Fruit fly (Drosophila melanogaster): ENCODE measurements around the gene CG2698.

Gene CG2698

DNA sequence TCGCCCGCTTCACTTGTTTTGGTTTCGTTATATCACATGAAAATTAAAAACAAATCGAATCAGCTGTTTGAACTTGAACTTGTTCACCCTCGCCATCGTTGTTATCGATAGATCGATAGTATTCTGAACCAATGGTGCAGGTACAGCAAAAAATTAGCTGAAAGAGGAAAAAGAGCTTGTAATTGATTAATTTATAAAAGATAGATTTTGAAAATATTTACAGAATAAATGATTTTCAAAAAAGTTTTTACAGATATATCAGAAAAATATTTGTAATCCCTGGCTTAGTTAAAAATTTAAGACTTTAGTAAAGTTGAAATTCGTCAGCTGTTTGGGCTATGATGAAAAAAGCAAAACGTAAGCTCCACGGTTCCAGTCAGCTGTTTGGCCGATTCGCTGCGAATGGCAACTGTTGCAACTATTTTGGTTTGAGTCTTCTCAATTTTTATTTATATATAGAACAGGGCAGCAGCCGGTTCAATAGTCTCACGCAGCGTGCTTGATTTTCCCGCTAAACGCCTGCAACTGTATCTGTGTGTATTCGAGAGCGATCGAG lies 31.6 kb downstream of the CG2698 start, which contains the start of the genes CG11035 and unc-45 (continued):
- TF ChIP-seq tll (GFP tag; optimal IDR thresholded peaks at IDR 0.05) (no peak), odd (GFP tag; optimal IDR thresholded peaks at IDR 0.05) (no peak), Dek (tag; optimal IDR thresholded peaks at IDR 0.05) (peak; percentile 22), CG10267 (tag; optimal IDR thresholded peaks at IDR 0.05) (peak; percentile 49), tup (GFP tag; optimal IDR thresholded peaks at IDR 0.05) (no peak), CG2129 (GFP tag; IDR thresholded peaks at IDR 0.05; ENCODE audit: partially characterized antibody) (peak; percentile 45; the same call in 1 of the 2 replicates), lola (GFP tag; optimal IDR thresholded peaks at IDR 0.05) (peak in 1 of 3 experiments; percentile 32), CG6791 (GFP tag; IDR thresholded peaks at IDR 0.05; ENCODE audit: partially characterized antibody) (peak; percentile 79), twi (tag; optimal IDR thresholded peaks at IDR 0.05) (peak; percentile 39), CoRest (tag; optimal IDR thresholded peaks at IDR 0.05) (peak; percentile 62), Gug (GFP tag; IDR thresholded peaks at IDR 0.05) (no peak), CG16815 (GFP tag; optimal IDR thresholded peaks at IDR 0.05) (no peak), mam (GFP tag; optimal IDR thresholded peaks at IDR 0.05) (peak; percentile 78), Ptx1 (GFP tag; IDR thresholded peaks at IDR 0.05) (peak; percentile 59), org-1 (GFP tag; optimal IDR thresholded peaks at IDR 0.05) (no peak), CG33213 (GFP tag; optimal IDR thresholded peaks at IDR 0.05) (peak; percentile 11), slp2 (GFP tag; optimal IDR thresholded peaks at IDR 0.05) (no peak), vvl (GFP tag; IDR thresholded peaks at IDR 0.05) (peak; percentile 42), onecut (GFP tag; IDR thresholded peaks at IDR 0.05) (no peak), sqz (GFP tag; optimal IDR thresholded peaks at IDR 0.05) (no peak), CG10979 (tag; optimal IDR thresholded peaks at IDR 0.05) (no peak), CG2120 (GFP tag; optimal IDR thresholded peaks at IDR 0.05) (peak; percentile 59), ro (GFP tag; IDR thresholded peaks at IDR 0.05) (no peak), CG7372 (GFP tag; IDR thresholded peaks at IDR 0.05) (no peak), Mes4 (GFP tag; optimal IDR thresholded peaks at IDR 0.05) (no peak), pros (GFP tag; optimal IDR thresholded peaks at IDR 0.05) (no peak), Med (GFP tag) (peak; percentile 50), CG3065 (GFP tag; optimal IDR thresholded peaks at IDR 0.05) (no peak), Bgb (GFP tag; IDR thresholded peaks at IDR 0.05; ENCODE audit: partially characterized antibody) (peak; percentile 68), klu (GFP tag; IDR thresholded peaks at IDR 0.05) (peak; percentile 38; the same call in 1 of the 2 replicates), al (GFP tag; IDR thresholded peaks at IDR 0.05) (peak; percentile 35; the same call in 1 of the 2 replicates), CG9215 (GFP tag; IDR thresholded peaks at IDR 0.05) (peak; percentile 50), Kr (GFP tag; optimal IDR thresholded peaks at IDR 0.05) (no peak), ham (GFP tag; IDR thresholded peaks at IDR 0.05) (no peak), MTF-1 (GFP tag; optimal IDR thresholded peaks at IDR 0.05; ENCODE audit: borderline replicate concordance) (no peak), disco-r (GFP tag; optimal IDR thresholded peaks at IDR 0.05) (no peak), prd (optimal IDR thresholded peaks at IDR 0.05) (no peak), prd (GFP tag; IDR thresholded peaks at IDR 0.05) (peak; percentile 64; the same call in 2 of the 3 replicates), CG3407 (GFP tag; optimal IDR thresholded peaks at IDR 0.05) (no peak), Lim3 (GFP tag; IDR thresholded peaks at IDR 0.05) (no peak), Myb (GFP tag; optimal IDR thresholded peaks at IDR 0.05) (no peak), CG12155 (GFP tag; optimal IDR thresholded peaks at IDR 0.05) (no peak), ash1 (GFP tag; optimal IDR thresholded peaks at IDR 0.05) (no peak), dmrt11E (tag; optimal IDR thresholded peaks at IDR 0.05) (peak; percentile 22), Abd-B (GFP tag; optimal IDR thresholded peaks at IDR 0.05) (peak; percentile 42), vfl (GFP tag; optimal IDR thresholded peaks at IDR 0.05) (no peak), CG30403 (GFP tag; optimal IDR thresholded peaks at IDR 0.05) (peak; percentile 34), row (GFP tag; IDR thresholded peaks at IDR 0.05) (peak; percentile 91), Sox100B (GFP tag; optimal IDR thresholded peaks at IDR 0.05) (peak; percentile 49), jigr1 (GFP tag; IDR thresholded peaks at IDR 0.05) (no peak)

Data from whole organism, embryonic.